Worm (Caenorhabditis elegans): ENCODE data around the gene nhr-229.
"Not testable (repeated sequence)": the region's sequence is repeated elsewhere in the genome, so short reads cannot be mapped to it uniquely, and the experiment has no call there.

DNA sequence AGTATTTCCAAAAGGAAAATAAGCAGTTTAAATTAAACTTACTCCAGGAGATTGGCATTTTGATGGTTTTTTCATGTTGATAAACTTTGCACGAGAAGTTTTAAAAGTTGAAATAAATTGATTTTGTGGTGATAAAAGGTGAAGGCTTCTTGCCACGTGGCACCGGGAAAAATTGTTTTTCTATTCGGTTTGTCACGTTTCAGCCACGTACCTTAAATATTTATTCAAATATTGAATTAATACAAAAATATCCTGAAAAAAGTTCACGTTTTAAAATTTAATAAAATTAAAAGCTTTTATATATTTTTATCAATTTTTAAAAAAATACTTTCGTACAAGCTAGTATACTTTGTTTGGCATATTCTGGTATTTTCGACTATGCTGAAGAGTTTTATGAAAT is 40.4 kb upstream of the nhr-229 start, which contains the start of gene Y116A8C.24:
- TF ChIP-seq dpl-1 (GFP tag; optimal IDR thresholded peaks at IDR 0.05); sdz-38 (tag; optimal IDR thresholded peaks at IDR 0.05); ets-4 (GFP tag; optimal IDR thresholded peaks at IDR 0.05); ccch-3 (GFP tag; optimal IDR thresholded peaks at IDR 0.05); mes-4 (tag; optimal IDR thresholded peaks at IDR 0.05); atf-7 (tag; optimal IDR thresholded peaks at IDR 0.05): not testable (repeated sequence)
